Worm (Caenorhabditis elegans) whole organism, late embryonic: ENCODE measurements around the gene srx-26.

Experiments used
- C38D4.7 ChIP-seq: fragments of 200-800 bp; sonication (Bioruptor generic); optimal IDR thresholded peaks from 2 replicates; lab custom pipeline; 2018; ENCODE audit warnings: mild to moderate bottlenecking, missing genetic modification characterization, moderate library complexity, missing compliant biosample characterization
- K02D7.2 ChIP-seq: sonication (generic microtip); optimal IDR thresholded peaks from 2 replicates; lab custom pipeline; 2017; ENCODE audit warnings: mild to moderate bottlenecking, missing genetic modification characterization, missing compliant biosample characterization
- T23F11.4 ChIP-seq: fragments of 200-800 bp; sonication (Bioruptor generic); optimal IDR thresholded peaks from 2 replicates; lab custom pipeline; 2018; ENCODE audit warnings: mild to moderate bottlenecking, missing genetic modification characterization, missing compliant biosample characterization
- Y22D7AL.16 ChIP-seq: sonication (generic microtip); optimal IDR thresholded peaks from 2 replicates; lab custom pipeline; 2016; ENCODE audit warnings: missing genetic modification characterization, missing compliant biosample characterization
- ceh-14 ChIP-seq: sonication (generic microtip); optimal IDR thresholded peaks from 2 replicates; lab custom pipeline; 2016; ENCODE audit warnings: missing genotype, missing genetic modification characterization, missing compliant biosample characterization
- ceh-18 ChIP-seq: sonication (generic microtip); optimal IDR thresholded peaks from 2 replicates; lab custom pipeline; 2016; ENCODE audit warnings: missing genetic modification characterization, missing compliant biosample characterization
- ceh-22 ChIP-seq: sonication (generic microtip); optimal IDR thresholded peaks from 2 replicates; lab custom pipeline; 2017; ENCODE audit warnings: missing biosample characterization, missing genetic modification characterization
- ceh-30 ChIP-seq: fragments of 150-350 bp; optimal IDR thresholded peaks from 2 replicates; lab custom pipeline; 2014; ENCODE audit warnings: missing biosample characterization, missing genetic modification characterization
- ceh-34 ChIP-seq: sonication (generic microtip); optimal IDR thresholded peaks from 2 replicates; lab custom pipeline; 2016; ENCODE audit warnings: mild to moderate bottlenecking, missing genetic modification characterization, missing compliant biosample characterization
- ceh-45 ChIP-seq: fragments of 200-800 bp; sonication (Bioruptor generic); IDR thresholded peaks from 2 replicates; pipeline ENCODE4 v1.3.6; 2022; ENCODE audit warnings: missing genetic modification reagents, missing genetic modification characterization, missing compliant biosample characterization
- ceh-6 ChIP-seq: fragments of 200-800 bp; sonication (Bioruptor generic); optimal IDR thresholded peaks from 2 replicates; lab custom pipeline; 2018; ENCODE audit warnings: mild to moderate bottlenecking, missing genetic modification characterization, missing compliant biosample characterization
- ceh-9 ChIP-seq: sonication (generic microtip); optimal IDR thresholded peaks from 2 replicates; lab custom pipeline; 2016; ENCODE audit warnings: mild to moderate bottlenecking, missing genetic modification characterization, inconsistent platforms, missing compliant biosample characterization
- elt-2 ChIP-seq: sonication (generic microtip); optimal IDR thresholded peaks from 2 replicates; lab custom pipeline; 2016; ENCODE audit warnings: missing genetic modification reagents, missing genetic modification characterization, missing compliant biosample characterization
- elt-4 ChIP-seq: sonication (generic microtip); optimal IDR thresholded peaks from 2 replicates; lab custom pipeline; 2016; ENCODE audit warnings: missing genetic modification characterization, missing compliant biosample characterization
- ets-4 ChIP-seq: sonication (generic microtip); optimal IDR thresholded peaks from 2 replicates; lab custom pipeline; 2016; ENCODE audit warnings: missing genetic modification characterization, missing compliant biosample characterization
- eyg-1 ChIP-seq: sonication (generic microtip); optimal IDR thresholded peaks from 2 replicates; lab custom pipeline; 2016; ENCODE audit warnings: missing genotype, missing genetic modification characterization, missing compliant biosample characterization
- fkh-10 ChIP-seq: fragments of 150-350 bp; optimal IDR thresholded peaks from 2 replicates; lab custom pipeline; 2014; ENCODE audit warnings: missing biosample characterization, missing genetic modification reagents, missing genetic modification characterization
- fkh-6 ChIP-seq: sonication (generic microtip); optimal IDR thresholded peaks from 2 replicates; lab custom pipeline; 2016; ENCODE audit warnings: missing genetic modification characterization, missing compliant biosample characterization
- hlh-13 ChIP-seq: fragments of 200-800 bp; sonication (Bioruptor generic); optimal IDR thresholded peaks from 2 replicates; lab custom pipeline; 2018; ENCODE audit warnings: mild to moderate bottlenecking, missing genetic modification characterization, missing compliant biosample characterization
- hlh-15 ChIP-seq: sonication (generic microtip); optimal IDR thresholded peaks from 2 replicates; lab custom pipeline; 2016; ENCODE audit warnings: missing genetic modification characterization, missing compliant biosample characterization
- lim-6 ChIP-seq: sonication (generic microtip); optimal IDR thresholded peaks from 2 replicates; lab custom pipeline; 2016; ENCODE audit warnings: missing genetic modification characterization, missing compliant biosample characterization
- madf-2 ChIP-seq: sonication (generic microtip); optimal IDR thresholded peaks from 2 replicates; lab custom pipeline; 2017; ENCODE audit warnings: missing genetic modification characterization, missing compliant biosample characterization
- mec-3 ChIP-seq: sonication (generic microtip); optimal IDR thresholded peaks from 2 replicates; lab custom pipeline; 2016; ENCODE audit warnings: borderline replicate concordance, missing genetic modification characterization, missing compliant biosample characterization
- nfya-1 ChIP-seq: sonication (generic microtip); optimal IDR thresholded peaks from 2 replicates; lab custom pipeline; 2017; ENCODE audit warnings: missing genetic modification characterization, mild to moderate bottlenecking, missing compliant biosample characterization, antibody characterized with exemption, moderate library complexity
- nhr-232 ChIP-seq: sonication (generic microtip); optimal IDR thresholded peaks from 2 replicates; lab custom pipeline; 2016; ENCODE audit warnings: missing genetic modification characterization, missing compliant biosample characterization
- npax-4 ChIP-seq: sonication (generic microtip); optimal IDR thresholded peaks from 2 replicates; lab custom pipeline; 2016; ENCODE audit warnings: missing genetic modification characterization, missing compliant biosample characterization
- odd-2 ChIP-seq: sonication (generic microtip); optimal IDR thresholded peaks from 2 replicates; lab custom pipeline; 2017; ENCODE audit warnings: antibody characterized with exemption, mild to moderate bottlenecking, missing genetic modification characterization, missing compliant biosample characterization
- ref-2 ChIP-seq: sonication (generic microtip); optimal IDR thresholded peaks from 2 replicates; lab custom pipeline; 2016; ENCODE audit warnings: missing genetic modification characterization, missing compliant biosample characterization
- rnt-1 ChIP-seq: sonication (generic microtip); optimal IDR thresholded peaks from 2 replicates; lab custom pipeline; 2016; ENCODE audit warnings: missing genetic modification characterization, missing compliant biosample characterization
- sdc-2 ChIP-seq: sonication (generic microtip); optimal IDR thresholded peaks from 2 replicates; lab custom pipeline; 2016; ENCODE audit warnings: missing genotype, missing genetic modification characterization, missing compliant biosample characterization
- sox-4 ChIP-seq: sonication (generic microtip); optimal IDR thresholded peaks from 2 replicates; lab custom pipeline; 2017; ENCODE audit warnings: mild to moderate bottlenecking, missing genetic modification characterization, inconsistent platforms, missing compliant biosample characterization
- tbx-2 ChIP-seq: sonication (generic microtip); optimal IDR thresholded peaks from 2 replicates; lab custom pipeline; 2016; ENCODE audit warnings: missing genetic modification characterization, missing compliant biosample characterization
- tbx-7 ChIP-seq: sonication (generic microtip); optimal IDR thresholded peaks from 2 replicates; lab custom pipeline; 2016; ENCODE audit warnings: missing genotype, missing genetic modification characterization, missing compliant biosample characterization
- ztf-16 ChIP-seq: sonication (generic microtip); optimal IDR thresholded peaks from 2 replicates; lab custom pipeline; 2017; ENCODE audit warnings: missing genetic modification characterization, missing compliant biosample characterization

Gene srx-26

DNA sequence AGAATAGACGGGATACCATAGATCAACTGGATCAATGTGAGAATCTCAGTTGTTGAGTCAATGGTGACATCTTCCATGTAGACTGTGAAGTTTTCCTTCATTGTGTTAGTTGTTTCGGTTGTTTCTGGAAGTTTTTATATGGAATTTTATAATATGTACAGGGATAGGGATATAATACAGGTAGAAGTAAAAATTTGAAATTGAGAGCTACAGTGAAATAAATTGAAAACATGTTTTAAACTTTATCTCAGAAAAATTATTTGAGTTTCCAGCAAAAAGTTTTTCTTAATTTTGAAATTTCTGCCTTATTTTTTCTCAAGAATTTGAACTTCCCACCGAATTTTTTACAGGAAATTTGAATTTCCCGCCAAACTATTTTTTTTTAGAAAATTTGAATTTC, 10.6 kb downstream of the srx-26 start, which contains the start of gene srg-62:
TSS of gene srg-62 (minus strand) at position 101 of the 400 bp plus-strand sequence.
- no peak for TF ChIP-seq ceh-18 (tag; lab: Kevin White, UChicago)
- no peak for TF ChIP-seq nfya-1 (tag; lab: Kevin White, UChicago)

DNA sequence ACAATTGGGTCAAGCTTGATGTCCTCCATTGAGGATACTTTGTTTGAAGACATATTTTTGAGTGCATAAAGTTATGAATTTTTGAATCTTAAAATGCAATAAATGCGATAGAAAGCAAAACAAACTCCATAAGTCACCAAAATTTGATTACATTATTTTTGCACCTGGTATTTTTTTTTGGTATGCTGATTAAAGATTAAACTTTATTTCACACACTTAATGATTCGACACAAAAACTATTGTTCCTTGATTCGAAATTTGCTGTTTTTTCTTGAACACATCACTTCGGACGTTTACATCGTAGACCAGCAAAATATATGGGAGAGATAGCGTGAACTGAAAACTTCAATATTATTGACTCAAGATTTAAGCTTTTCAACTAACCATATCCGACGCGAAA, 12.7 kb downstream of the srx-26 start, which contains the start of gene srg-61:
TSS of gene srg-61 (minus strand) at position 101 of the 400 bp plus-strand sequence.
- TF ChIP-seq ceh-34 (tag; lab: Kevin White, UChicago), result no peak
- TF ChIP-seq hlh-13 (GFP tag; lab: Kevin White, UChicago), result no peak
- TF ChIP-seq elt-2, result no peak
- no peak for TF ChIP-seq tbx-7 (tag; lab: Kevin White, UChicago)
- no peak for TF ChIP-seq ceh-45
- no peak for TF ChIP-seq nhr-232 (tag; lab: Kevin White, UChicago)
- TF ChIP-seq fkh-10 (GFP tag; lab: Kevin White, UChicago), result no peak
- no peak for TF ChIP-seq fkh-6 (tag; lab: Kevin White, UChicago)
- no peak for TF ChIP-seq T23F11.4 (GFP tag; lab: Kevin White, UChicago)
- no peak for TF ChIP-seq hlh-15 (tag; lab: Kevin White, UChicago)
- TF ChIP-seq, all 69 proteins: peak for 0

DNA sequence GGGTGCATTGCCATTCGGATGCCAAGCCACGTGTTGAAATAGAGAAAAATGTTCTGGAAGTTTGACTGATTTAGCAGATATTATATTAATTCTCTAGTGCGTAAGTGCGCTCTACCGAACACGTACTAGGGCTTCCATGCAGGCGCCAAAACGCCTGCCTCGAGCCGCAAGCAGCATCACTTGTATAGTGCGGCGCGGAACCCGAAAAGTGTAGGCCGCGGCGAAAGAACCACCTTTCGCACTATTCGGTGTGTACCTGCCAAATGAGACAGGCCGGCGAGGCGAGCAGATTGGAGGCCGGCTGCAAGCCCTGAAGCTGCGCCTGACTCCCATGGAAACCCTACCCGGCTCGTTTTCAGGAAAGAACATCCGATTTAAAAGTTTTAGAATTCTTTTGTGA, 13.3 kb downstream of the srx-26 start:
- no peak for TF ChIP-seq madf-2 (tag; lab: Kevin White, UChicago)
- TF ChIP-seq ref-2 (tag; lab: Kevin White, UChicago), result no peak
- no peak for TF ChIP-seq eyg-1 (tag; lab: Kevin White, UChicago)
- no peak for TF ChIP-seq odd-2
- no peak for TF ChIP-seq C38D4.7 (GFP tag; lab: Kevin White, UChicago)
- no peak for TF ChIP-seq Y22D7AL.16 (tag; lab: Kevin White, UChicago)
- TF ChIP-seq rnt-1, result no peak
- no peak for TF ChIP-seq tbx-7 (tag; lab: Kevin White, UChicago)
- TF ChIP-seq ztf-16 (tag; lab: Kevin White, UChicago), result no peak
- TF ChIP-seq sox-4, result no peak
- TF ChIP-seq fkh-6 (tag; lab: Kevin White, UChicago), result no peak
- no peak for TF ChIP-seq ceh-6 (GFP tag; lab: Kevin White, UChicago)
- no peak for TF ChIP-seq ceh-14 (tag; lab: Kevin White, UChicago)
- TF ChIP-seq elt-4 (tag; lab: Kevin White, UChicago), result no peak
- no peak for TF ChIP-seq ets-4 (tag; lab: Kevin White, UChicago)
- TF ChIP-seq lim-6 (tag; lab: Kevin White, UChicago), result no peak
- TF ChIP-seq ceh-30 (tag; lab: Kevin White, UChicago), result no peak
- TF ChIP-seq sdc-2, result no peak

DNA sequence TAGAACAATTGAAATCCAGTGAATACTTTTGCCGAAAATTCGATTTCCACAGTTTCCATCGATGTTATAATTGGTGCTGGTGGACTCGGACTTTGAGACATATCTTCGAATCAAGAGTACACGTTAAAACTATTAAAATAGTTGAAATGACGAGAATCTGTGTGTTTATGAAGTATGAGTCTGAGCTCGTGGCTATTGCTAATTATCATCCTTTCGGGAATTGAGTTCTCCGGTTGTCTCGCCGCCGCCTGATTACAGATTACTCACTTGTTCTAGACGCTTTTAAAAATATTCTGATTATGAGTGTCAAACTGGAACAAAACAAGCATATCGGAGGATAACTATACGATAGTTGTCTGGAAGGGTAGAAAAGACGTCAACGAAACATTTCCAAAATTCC, 14.7 kb downstream of the srx-26 start, which contains the start of gene srg-56:
TSS of gene srg-56 (minus strand) at position 101 of the 400 bp plus-strand sequence.
- TF ChIP-seq ceh-6 (GFP tag; lab: Kevin White, UChicago), result no peak
- TF ChIP-seq K02D7.2 (tag; lab: Kevin White, UChicago), result no peak
- no peak for TF ChIP-seq rnt-1
- TF ChIP-seq ceh-9, result no peak
- TF ChIP-seq ceh-22 (tag; lab: Kevin White, UChicago), result no peak
- no peak for TF ChIP-seq C38D4.7 (GFP tag; lab: Kevin White, UChicago)
- no peak for TF ChIP-seq hlh-13 (GFP tag; lab: Kevin White, UChicago)
- no peak for TF ChIP-seq tbx-2

DNA sequence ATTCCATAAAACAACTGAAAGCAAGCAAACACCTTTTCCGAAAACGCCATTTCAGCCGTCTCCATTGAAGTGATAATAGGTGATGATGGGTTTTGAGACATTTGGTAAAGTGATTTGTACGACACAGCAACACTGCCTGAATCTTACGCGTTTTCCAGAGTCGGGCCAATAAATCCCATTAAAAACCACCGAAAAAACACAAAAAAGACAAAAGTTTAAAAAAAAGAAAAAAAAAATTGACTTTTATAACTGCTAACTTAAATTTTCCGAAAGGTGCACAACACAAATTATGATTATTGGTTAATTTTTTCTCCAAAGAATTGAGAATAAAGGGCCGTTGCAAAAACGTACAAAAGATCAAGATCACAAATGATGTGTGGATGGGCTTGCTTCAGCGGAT, 18.5 kb downstream of the srx-26 start, which contains the start of gene srg-57:
TSS of gene srg-57 (minus strand) at position 101 of the 400 bp plus-strand sequence.
- TF ChIP-seq ceh-22 (tag; lab: Kevin White, UChicago) (no peak), elt-4 (tag; lab: Kevin White, UChicago) (no peak), mec-3 (tag; lab: Kevin White, UChicago) (no peak), npax-4 (tag; lab: Kevin White, UChicago) (no peak)
